Fruit fly (Drosophila melanogaster) whole organism: ENCODE results near the gene Sema5c.

Source experiments
- CG8478 ChIP-seq: fragments of >200 bp; optimal IDR thresholded peaks from 2 replicates; lab custom pipeline; 2018; ENCODE audit warnings: inconsistent platforms
- Dll ChIP-seq: fragments of >200 bp; optimal IDR thresholded peaks from 2 replicates; lab custom pipeline; 2017
- EcR ChIP-seq, 2 experiments: fragments of >200 bp; optimal IDR thresholded peaks; 2 replicates each; lab custom pipeline; 2017; ENCODE audit warnings: missing biosample characterization in 2 of 2, missing genetic modification characterization in 2 of 2, missing genetic modification reagents in 2 of 2
- pan ChIP-seq: fragments of >200 bp; optimal IDR thresholded peaks from 2 replicates; lab custom pipeline; 2017
- psq ChIP-seq: fragments of >200 bp; optimal IDR thresholded peaks from 2 replicates; lab custom pipeline; 2017
- usp ChIP-seq: fragments of >200 bp; optimal IDR thresholded peaks from 2 replicates; lab custom pipeline; 2017; ENCODE audit warnings: missing biosample characterization, missing genetic modification characterization, mixed read lengths

Gene Sema5c

DNA sequence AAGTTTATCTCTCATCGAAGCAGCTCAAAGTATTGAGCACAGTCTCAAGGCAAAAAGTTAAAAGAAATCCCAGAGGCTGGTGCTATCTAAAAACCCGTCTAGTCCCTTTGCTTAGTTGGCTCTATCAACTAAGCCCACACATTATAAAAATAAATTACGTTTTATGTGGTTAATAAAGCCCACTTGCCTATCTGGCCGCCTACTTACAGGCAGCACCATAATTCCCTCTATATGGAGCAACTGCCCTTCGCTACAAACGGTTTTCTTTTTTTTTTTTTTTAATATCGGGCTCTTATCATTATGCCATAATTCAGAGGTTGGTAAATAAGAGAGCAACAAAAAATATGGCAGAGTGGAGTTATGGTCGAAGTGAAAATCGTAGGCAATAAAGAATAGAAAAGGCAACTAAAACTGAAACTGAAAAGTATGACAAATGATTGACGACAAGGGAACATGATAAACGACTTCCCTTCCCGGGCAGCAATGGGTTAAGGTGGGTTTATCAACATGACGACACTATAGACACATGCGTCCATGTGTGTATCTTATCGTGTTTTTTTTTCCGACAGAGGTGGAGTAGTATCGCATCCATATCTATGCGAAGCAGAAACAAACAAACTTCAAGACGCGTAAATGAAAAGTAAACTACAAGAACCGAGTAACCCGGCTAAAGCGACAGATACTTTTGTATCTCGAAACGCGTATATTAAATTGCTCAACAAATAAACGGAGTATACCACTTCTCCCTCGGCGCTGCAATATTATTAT lies 2.9 kb downstream of the Sema5c start:
- TF ChIP-seq pan (lab: Kevin White, UChicago), result no peak
- no peak for TF ChIP-seq EcR (GFP tag; optimal IDR thresholded peaks at IDR 0.05; lab: Kevin White, UChicago)
- no peak for TF ChIP-seq Dll (lab: Kevin White, UChicago)
- no peak for TF ChIP-seq usp (GFP tag; lab: Kevin White, UChicago)
- no peak for TF ChIP-seq psq (lab: Kevin White, UChicago)
- no peak for TF ChIP-seq CG8478 (lab: Kevin White, UChicago)

DNA sequence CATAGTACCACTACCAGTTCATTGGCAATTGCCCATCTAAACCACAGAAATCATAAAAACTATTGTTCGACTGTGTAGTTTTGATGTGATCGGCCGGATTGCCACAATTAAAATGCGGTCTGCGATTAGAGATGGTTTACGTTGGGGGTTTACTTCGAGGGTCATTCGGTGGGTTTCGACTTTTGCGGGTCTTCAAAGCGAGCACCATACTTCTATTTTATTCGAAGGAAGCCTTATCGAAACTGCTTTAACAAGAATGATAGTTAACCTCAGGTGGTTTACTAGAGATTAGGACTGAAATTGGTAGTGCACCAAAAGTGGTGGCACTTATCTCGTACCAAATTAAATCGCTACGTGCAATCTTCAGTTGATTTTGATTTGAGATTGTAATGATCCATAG lies 3.7 kb downstream of the Sema5c start:
- TF ChIP-seq pan (lab: Kevin White, UChicago) (no peak), EcR (GFP tag; optimal IDR thresholded peaks at IDR 0.05; lab: Kevin White, UChicago) (no peak), CG8478 (lab: Kevin White, UChicago) (no peak), Dll (lab: Kevin White, UChicago) (no peak), usp (GFP tag; lab: Kevin White, UChicago) (no peak), psq (lab: Kevin White, UChicago) (no peak)

dm6 chr3L:12077348-12077747 lies 4.3 kb downstream of the Sema5c start:
- TF ChIP-seq CG8478 (lab: Kevin White, UChicago) (no peak), pan (lab: Kevin White, UChicago) (no peak), Dll (lab: Kevin White, UChicago) (no peak), psq (lab: Kevin White, UChicago) (no peak), usp (GFP tag; lab: Kevin White, UChicago) (no peak), EcR (GFP tag; optimal IDR thresholded peaks at IDR 0.05; lab: Kevin White, UChicago) (no peak)

DNA sequence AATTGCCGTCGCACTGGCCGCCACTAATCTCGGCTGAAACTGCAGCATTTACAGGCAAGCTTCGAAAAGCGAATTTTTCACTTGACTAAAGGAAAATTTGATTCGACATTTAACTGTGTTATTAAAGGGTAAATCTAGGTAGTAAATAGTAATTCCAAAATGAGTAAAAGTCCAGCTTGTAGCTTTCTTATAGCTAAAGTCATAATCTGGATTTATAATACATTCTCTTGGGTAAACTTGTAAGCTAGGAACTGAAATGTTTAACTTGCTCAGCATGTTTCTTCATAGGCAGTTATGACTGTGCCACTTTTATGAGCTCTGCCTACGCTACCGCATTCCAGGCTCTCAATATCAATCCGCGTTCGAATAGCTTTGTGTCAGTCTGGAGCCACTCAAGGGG lies 5.3 kb downstream of the Sema5c start:
- TF ChIP-seq usp (GFP tag; lab: Kevin White, UChicago) (no peak), Dll (lab: Kevin White, UChicago) (no peak), EcR (GFP tag; optimal IDR thresholded peaks at IDR 0.05; lab: Kevin White, UChicago) (no peak), psq (lab: Kevin White, UChicago) (no peak), CG8478 (lab: Kevin White, UChicago) (no peak), pan (lab: Kevin White, UChicago) (no peak)

dm6 chr3L:12074952-12075351 lies 6.7 kb downstream of the Sema5c start:
- no peak for TF ChIP-seq pan (lab: Kevin White, UChicago)

- TF ChIP-seq pan (lab: Kevin White, UChicago) (no peak), EcR (GFP tag; optimal IDR thresholded peaks at IDR 0.05; lab: Kevin White, UChicago) (no peak), usp (GFP tag; lab: Kevin White, UChicago) (no peak), CG8478 (lab: Kevin White, UChicago) (no peak), Dll (lab: Kevin White, UChicago) (no peak), psq (lab: Kevin White, UChicago) (no peak)
Measured at dm6 chr3L:12073861-12074633, 7.6 kb downstream of the Sema5c start.

DNA sequence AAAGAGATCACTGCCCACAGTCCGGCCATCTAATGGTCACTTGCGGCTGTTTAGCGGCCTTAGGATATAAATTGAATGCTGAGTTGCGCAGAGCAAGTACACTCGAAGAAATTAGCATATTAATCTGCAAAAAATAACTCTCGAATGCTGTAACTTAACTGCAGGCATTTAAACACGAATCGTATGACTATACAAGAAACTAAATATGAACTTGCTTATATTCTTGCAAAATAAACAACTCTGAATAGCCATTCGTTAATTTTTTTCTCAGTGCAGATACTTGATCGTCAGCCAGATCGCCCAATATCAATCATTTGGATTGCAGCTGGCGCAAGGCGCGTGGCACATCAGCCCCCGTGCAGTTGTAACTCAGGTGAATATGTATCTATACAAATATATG lies 8.6 kb downstream of the Sema5c start:
- TF ChIP-seq pan (lab: Kevin White, UChicago), result no peak
- TF ChIP-seq CG8478 (lab: Kevin White, UChicago), result no peak
- TF ChIP-seq Dll (lab: Kevin White, UChicago), result no peak
- TF ChIP-seq EcR (GFP tag; optimal IDR thresholded peaks at IDR 0.05; lab: Kevin White, UChicago), result no peak
- TF ChIP-seq psq (lab: Kevin White, UChicago), result no peak
- TF ChIP-seq usp (GFP tag; lab: Kevin White, UChicago), result no peak

- no peak for TF ChIP-seq pan (lab: Kevin White, UChicago)
- peak in 1 of 2 experiments; percentile 44 for TF ChIP-seq EcR (GFP tag; optimal IDR thresholded peaks at IDR 0.05; lab: Kevin White, UChicago)
Measured at dm6 chr3L:12072388-12072787, 9.2 kb downstream of the Sema5c start.

- TF ChIP-seq CG8478 (lab: Kevin White, UChicago) (no peak), usp (GFP tag; lab: Kevin White, UChicago) (no peak), psq (lab: Kevin White, UChicago) (no peak), EcR (GFP tag; optimal IDR thresholded peaks at IDR 0.05; lab: Kevin White, UChicago) (no peak), Dll (lab: Kevin White, UChicago) (no peak), pan (lab: Kevin White, UChicago) (no peak)
Measured at dm6 chr3L:12066699-12067287, 14.8 kb downstream of the Sema5c start.

- no peak for TF ChIP-seq Dll (lab: Kevin White, UChicago)
- no peak for TF ChIP-seq CG8478 (lab: Kevin White, UChicago)
- TF ChIP-seq psq (lab: Kevin White, UChicago), result no peak
- TF ChIP-seq pan (lab: Kevin White, UChicago), result no peak
- TF ChIP-seq usp (GFP tag; lab: Kevin White, UChicago), result no peak
- no peak for TF ChIP-seq EcR (GFP tag; optimal IDR thresholded peaks at IDR 0.05; lab: Kevin White, UChicago)
Measured at dm6 chr3L:12064759-12065158, 16.9 kb downstream of the Sema5c start, which contains the start of gene rols. Gene rols (minus strand): TSS chr3L:12064859.

DNA sequence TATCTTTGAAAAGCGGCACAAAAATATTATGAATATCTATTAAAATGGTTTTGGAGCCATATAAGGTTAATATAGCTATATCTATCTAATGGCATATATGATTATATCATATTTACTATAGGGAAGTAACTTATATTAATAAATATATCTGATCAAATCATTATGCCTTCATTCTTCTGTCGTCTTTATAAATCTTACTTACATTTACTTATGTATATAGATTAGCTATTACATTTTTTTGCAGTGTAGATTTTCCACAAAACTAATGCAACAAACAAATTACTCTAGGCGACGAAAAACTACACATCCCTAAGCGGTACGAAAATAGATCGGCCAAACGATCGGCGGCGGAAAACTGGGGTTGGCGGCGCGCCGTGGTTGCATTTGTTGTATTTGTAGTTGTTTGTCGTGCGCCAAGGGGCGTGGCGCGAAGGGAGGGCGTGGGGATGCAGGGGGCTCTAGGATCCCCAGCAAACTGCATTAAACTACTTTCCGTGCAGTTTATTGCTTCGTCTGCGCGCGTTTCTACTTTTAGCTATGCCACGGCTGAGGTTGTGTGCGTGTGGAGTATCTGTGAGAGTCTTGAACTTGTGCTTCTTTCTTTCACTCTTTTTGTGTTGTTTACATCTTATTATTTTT lies 18.1 kb downstream of the Sema5c start:
- TF ChIP-seq usp (GFP tag; lab: Kevin White, UChicago) (no peak), psq (lab: Kevin White, UChicago) (no peak), CG8478 (lab: Kevin White, UChicago) (no peak), EcR (GFP tag; optimal IDR thresholded peaks at IDR 0.05; lab: Kevin White, UChicago) (peak in 1 of 2 experiments; percentile 68), Dll (lab: Kevin White, UChicago) (no peak), pan (lab: Kevin White, UChicago) (no peak)
